Fruit fly (Drosophila melanogaster) whole organism, embryonic: ENCODE data around the gene CG12301.

Experiments used
- Bdp1 ChIP-seq: fragments of 200-800 bp; sonication (Bioruptor generic); optimal IDR thresholded peaks from 3 replicates; lab custom pipeline; 2016; ENCODE audit warnings: missing biosample characterization, missing genetic modification characterization
- CG11085 ChIP-seq: fragments of 200-800 bp; sonication (Bioruptor generic); IDR thresholded peaks from 2 replicates; pipeline ENCODE4 v1.3.6; 2022; ENCODE audit warnings: missing biosample characterization, missing genetic modification characterization
- CG11398 ChIP-seq: fragments of 200-800 bp; sonication (Bioruptor generic); optimal IDR thresholded peaks from 2 replicates; lab custom pipeline; 2016; ENCODE audit warnings: missing biosample characterization, missing genetic modification characterization
- CG17385 ChIP-seq: fragments of 200-800 bp; sonication (Bioruptor generic); optimal IDR thresholded peaks from 3 replicates; lab custom pipeline; 2018; ENCODE audit warnings: missing biosample characterization, mild to moderate bottlenecking, missing genetic modification characterization
- CG1832 ChIP-seq: fragments of 200-800 bp; sonication (Bioruptor generic); optimal IDR thresholded peaks from 2 replicates; lab custom pipeline; 2017; ENCODE audit warnings: missing biosample characterization, mild to moderate bottlenecking, missing genetic modification characterization, inconsistent platforms
- CG2199 ChIP-seq: fragments of 200-800 bp; sonication (Bioruptor generic); IDR thresholded peaks from 3 replicates; pipeline ENCODE4 v1.3.6; 2022; ENCODE audit warnings: missing biosample characterization, missing genetic modification characterization
- CG31441 ChIP-seq: fragments of 200-800 bp; sonication (Bioruptor generic); IDR thresholded peaks from 2 replicates; pipeline ENCODE4 v1.3.6; 2022; ENCODE audit warnings: missing biosample characterization, missing genetic modification characterization
- CG6689 ChIP-seq: fragments of 200-800 bp; sonication (Bioruptor generic); IDR thresholded peaks from 2 replicates; pipeline ENCODE4 v1.3.6; 2022; ENCODE audit warnings: missing biosample characterization, missing genetic modification characterization
- CG7745 ChIP-seq: fragments of 200-800 bp; sonication (Bioruptor generic); optimal IDR thresholded peaks from 2 replicates; lab custom pipeline; 2018; ENCODE audit warnings: missing biosample characterization, mild to moderate bottlenecking, missing genetic modification characterization, moderate library complexity
- CG8290 ChIP-seq, 3 experiments: fragments of 200-800 bp; sonication (Bioruptor generic); optimal IDR thresholded peaks; 2 replicates each; lab custom pipeline; 2016 to 2019; ENCODE audit warnings: missing biosample characterization in 3 of 3, missing genetic modification characterization in 3 of 3, mild to moderate bottlenecking in 2 of 3, moderate library complexity in 1 of 3
- GATAe ChIP-seq: fragments of 200-800 bp; sonication (Bioruptor generic); conservative IDR thresholded peaks from 2 replicates; pipeline ENCODE4 v1.3.6; 2022; ENCODE audit warnings: missing biosample characterization, missing genetic modification characterization
- HLH3B ChIP-seq: fragments of 200-800 bp; sonication (Bioruptor generic); IDR thresholded peaks from 2 replicates; pipeline ENCODE4 v1.3.6; 2022; ENCODE audit warnings: missing biosample characterization, missing genetic modification characterization
- HLH4C ChIP-seq: fragments of 200-800 bp; sonication (Bioruptor generic); IDR thresholded peaks from 3 replicates; pipeline ENCODE4 v1.3.6; 2022; ENCODE audit warnings: missing biosample characterization, missing genetic modification characterization; ENCODE audit not compliant: partially characterized antibody
- HLHmδ ChIP-seq: fragments of 200-800 bp; sonication (Bioruptor generic); optimal IDR thresholded peaks from 2 replicates; lab custom pipeline; 2018; ENCODE audit warnings: missing biosample characterization, mild to moderate bottlenecking, missing genetic modification characterization, moderate library complexity
- Hr78 ChIP-seq, 2 experiments: fragments of 200-800 bp in 1 of 2; fragments of >200 bp in 1 of 2; sonication (Bioruptor generic) in 1 of 2; optimal IDR thresholded peaks; 2 replicates each; lab custom pipeline; 2017 to 2019; ENCODE audit warnings: missing biosample characterization in 2 of 2, missing genetic modification characterization in 2 of 2, mild to moderate bottlenecking in 1 of 2, moderate library complexity in 1 of 2
- Jarid2 ChIP-seq: fragments of 200-800 bp; sonication (Bioruptor generic); optimal IDR thresholded peaks from 3 replicates; lab custom pipeline; 2017; ENCODE audit warnings: mild to moderate bottlenecking, missing biosample characterization, missing genetic modification reagents, missing genetic modification characterization
- MTF-1 ChIP-seq: fragments of 200-800 bp; sonication (Bioruptor generic); optimal IDR thresholded peaks from 2 replicates; lab custom pipeline; 2018; ENCODE audit warnings: missing biosample characterization, mild to moderate bottlenecking, missing genetic modification characterization, borderline replicate concordance
- NK7.1 ChIP-seq: fragments of 200-800 bp; sonication (Bioruptor generic); optimal IDR thresholded peaks from 3 replicates; lab custom pipeline; 2016; ENCODE audit warnings: missing biosample characterization, missing genetic modification characterization
- Neu2 ChIP-seq: fragments of 200-800 bp; sonication (Bioruptor generic); optimal IDR thresholded peaks from 3 replicates; lab custom pipeline; 2016; ENCODE audit warnings: missing biosample characterization, missing genetic modification characterization, borderline replicate concordance
- Nf-YB ChIP-seq: fragments of 200-800 bp; sonication (Bioruptor generic); optimal IDR thresholded peaks from 3 replicates; lab custom pipeline; 2019; ENCODE audit warnings: missing biosample characterization, mild to moderate bottlenecking, missing genetic modification characterization, moderate library complexity
- Poxn ChIP-seq: fragments of 200-800 bp; sonication (Bioruptor generic); IDR thresholded peaks from 2 replicates; pipeline ENCODE4 v1.3.6; 2022; ENCODE audit warnings: missing biosample characterization, missing genetic modification characterization
- Scr ChIP-seq: fragments of 200-800 bp; sonication (Bioruptor generic); IDR thresholded peaks from 2 replicates; pipeline ENCODE4 v1.3.6; 2022; ENCODE audit warnings: missing biosample characterization, missing genetic modification characterization; ENCODE audit not compliant: partially characterized antibody
- Side ChIP-seq: fragments of 200-800 bp; sonication (Bioruptor generic); optimal IDR thresholded peaks from 2 replicates; lab custom pipeline; 2016; ENCODE audit warnings: missing biosample characterization, missing genetic modification characterization
- Sry-δ ChIP-seq: fragments of 200-800 bp; sonication (Bioruptor generic); optimal IDR thresholded peaks from 2 replicates; lab custom pipeline; 2016; ENCODE audit warnings: missing biosample characterization, missing genetic modification characterization
- Trl ChIP-seq, 3 experiments: fragments of >200 bp in 2 of 3; fragments of 200-800 bp in 1 of 3; sonication (Bioruptor generic) in 1 of 3; optimal IDR thresholded peaks; 2 replicates in 1 of 3; 3 replicates in 2 of 3; lab custom pipeline; 2016 to 2017; ENCODE audit warnings: missing biosample characterization in 1 of 3, missing genetic modification characterization in 1 of 3
- ara ChIP-seq: fragments of 200-800 bp; sonication (Bioruptor generic); IDR thresholded peaks from 2 replicates; pipeline ENCODE4 v1.3.6; 2022; ENCODE audit warnings: missing biosample characterization, missing genetic modification characterization
- chinmo ChIP-seq: fragments of 200-800 bp; sonication (Bioruptor generic); IDR thresholded peaks from 4 replicates; pipeline ENCODE4 v1.3.6; 2022; ENCODE audit warnings: missing biosample characterization, missing genetic modification characterization; ENCODE audit not compliant: partially characterized antibody
- chm ChIP-seq: fragments of 200-800 bp; sonication (Bioruptor generic); IDR thresholded peaks from 2 replicates; pipeline ENCODE4 v1.3.6; 2022; ENCODE audit warnings: missing biosample characterization, missing genetic modification characterization
- ci ChIP-seq: fragments of 200-800 bp; sonication (Bioruptor generic); IDR thresholded peaks from 3 replicates; pipeline ENCODE4 v1.3.6; 2022; ENCODE audit warnings: missing biosample characterization, missing genetic modification characterization
- dimm ChIP-seq: fragments of 200-800 bp; sonication (Bioruptor generic); IDR thresholded peaks from 2 replicates; pipeline ENCODE4 v1.3.6; 2022; ENCODE audit warnings: missing biosample characterization, missing genetic modification characterization
- dmrt11E ChIP-seq: fragments of 200-800 bp; sonication (Bioruptor generic); optimal IDR thresholded peaks from 3 replicates; lab custom pipeline; 2018; ENCODE audit warnings: missing biosample characterization, mild to moderate bottlenecking, missing genetic modification characterization, moderate library complexity
- eve ChIP-seq, 2 experiments: fragments of >200 bp; optimal IDR thresholded peaks; 2 replicates each; lab custom pipeline; 2017; ENCODE audit warnings: missing biosample characterization in 2 of 2, missing genetic modification characterization in 2 of 2
- fd102C ChIP-seq: fragments of 200-800 bp; sonication (Bioruptor generic); optimal IDR thresholded peaks from 2 replicates; lab custom pipeline; 2018; ENCODE audit warnings: missing biosample characterization, mild to moderate bottlenecking, missing genetic modification characterization, moderate library complexity
- hbn ChIP-seq: fragments of 200-800 bp; sonication (Bioruptor generic); IDR thresholded peaks from 2 replicates; pipeline ENCODE4 v1.3.6; 2022; ENCODE audit warnings: missing biosample characterization, missing genetic modification characterization; ENCODE audit not compliant: partially characterized antibody
- her ChIP-seq: fragments of 200-800 bp; sonication (Bioruptor generic); optimal IDR thresholded peaks from 2 replicates; lab custom pipeline; 2016; ENCODE audit warnings: missing biosample characterization, missing genetic modification characterization
- hkb ChIP-seq, 2 experiments: fragments of 200-800 bp in 1 of 2; fragments of >200 bp in 1 of 2; sonication (Bioruptor generic) in 1 of 2; IDR thresholded peaks in 1 of 2; optimal IDR thresholded peaks in 1 of 2; 2 replicates each; pipeline versions ENCODE4 v1.3.6 to Lab custom; 2017 to 2022; ENCODE audit warnings: missing biosample characterization in 1 of 2, missing genetic modification characterization in 1 of 2
- hth ChIP-seq: fragments of >200 bp; optimal IDR thresholded peaks from 2 replicates; lab custom pipeline; 2017; ENCODE audit warnings: inconsistent platforms
- ken ChIP-seq: fragments of 200-800 bp; sonication (Bioruptor generic); IDR thresholded peaks from 3 replicates; pipeline ENCODE4 v1.3.6; 2022; ENCODE audit warnings: missing biosample characterization, missing genetic modification characterization
- otp ChIP-seq: fragments of 200-800 bp; sonication (Bioruptor generic); IDR thresholded peaks from 3 replicates; pipeline ENCODE4, ENCODE4 v1.3.6; 2022; ENCODE audit warnings: missing biosample characterization, missing genetic modification characterization
- p53 ChIP-seq: fragments of 200-800 bp; sonication (Bioruptor generic); optimal IDR thresholded peaks from 2 replicates; lab custom pipeline; 2016; ENCODE audit warnings: missing biosample characterization, missing genetic modification characterization
- scrt ChIP-seq: fragments of 200-800 bp; sonication (Bioruptor generic); optimal IDR thresholded peaks from 2 replicates; lab custom pipeline; 2018; ENCODE audit warnings: missing biosample characterization, mild to moderate bottlenecking, missing genetic modification characterization, moderate library complexity
- sens-2 ChIP-seq: fragments of 200-800 bp; sonication (Bioruptor generic); IDR thresholded peaks from 2 replicates; pipeline ENCODE4 v1.3.6; 2022; ENCODE audit warnings: missing biosample characterization, missing genetic modification characterization
- sob ChIP-seq: fragments of 200-800 bp; sonication (Bioruptor generic); IDR thresholded peaks from 2 replicates; pipeline ENCODE4 v1.3.6; 2022; ENCODE audit warnings: missing biosample characterization, missing genetic modification characterization
- stc ChIP-seq: fragments of 200-800 bp; sonication (Bioruptor generic); IDR thresholded peaks from 2 replicates; pipeline ENCODE4 v1.3.6; 2022; ENCODE audit warnings: missing biosample characterization, missing genetic modification characterization
- tap ChIP-seq: fragments of 200-800 bp; optimal IDR thresholded peaks from 3 replicates; lab custom pipeline; 2019; ENCODE audit warnings: missing biosample characterization, mild to moderate bottlenecking, missing genetic modification characterization, moderate library complexity
- tna ChIP-seq: fragments of 200-800 bp; sonication (Bioruptor generic); IDR thresholded peaks from 2 replicates; pipeline ENCODE4 v1.3.6; 2022; ENCODE audit warnings: missing biosample characterization, missing genetic modification characterization; ENCODE audit not compliant: partially characterized antibody
- trh ChIP-seq: fragments of 200-800 bp; sonication (Bioruptor generic); optimal IDR thresholded peaks from 2 replicates; lab custom pipeline; 2016; ENCODE audit warnings: missing biosample characterization, missing genetic modification characterization
- ttk ChIP-seq: fragments of 200-800 bp; sonication (Bioruptor generic); IDR thresholded peaks from 2 replicates; pipeline ENCODE4 v2.1.2; 2022; ENCODE audit warnings: missing biosample characterization, missing genetic modification characterization
- twi ChIP-seq: fragments of 200-800 bp; optimal IDR thresholded peaks from 2 replicates; lab custom pipeline; 2019; ENCODE audit warnings: missing biosample characterization, mild to moderate bottlenecking, missing genetic modification characterization, moderate library complexity
- yki ChIP-seq: fragments of >200 bp; optimal IDR thresholded peaks from 3 replicates; lab custom pipeline; 2018

Gene CG12301

dm6 chr3L:15535228-15535598 lies 45.4 kb upstream of the CG12301 start, which contains the start of gene CrebA (continued):
- TF ChIP-seq Sry-δ (GFP tag; lab: Kevin White, UChicago) = no peak
- TF ChIP-seq Jarid2 (GFP tag; lab: Kevin White, UChicago) = peak; percentile 81
- TF ChIP-seq trh (GFP tag; lab: Kevin White, UChicago) = no peak
- peak; percentile 13 for TF ChIP-seq MTF-1 (GFP tag; lab: Kevin White, UChicago)
- TF ChIP-seq Hr78 (GFP tag; optimal IDR thresholded peaks at IDR 0.05; lab: Kevin White, UChicago) = no peak
- peak; percentile 13; the same call in 1 of the 2 replicates for TF ChIP-seq HLH3B (GFP tag; lab: Robert Waterston, UW)
- TF ChIP-seq hbn (GFP tag; lab: Robert Waterston, UW) = 0 out of 2 replicates have a peak, but pooled peaks have one; percentile 20
- peak; percentile 34; the same call in 1 of the 2 replicates for TF ChIP-seq stc (GFP tag; lab: Robert Waterston, UW)
- peak; percentile 93 for TF ChIP-seq CG2199 (GFP tag; lab: Robert Waterston, UW)
- no peak for TF ChIP-seq NK7.1 (GFP tag; lab: Kevin White, UChicago)
- no peak for TF ChIP-seq Poxn
- TF ChIP-seq GATAe (GFP tag; lab: Robert Waterston, UW) = no peak
- no peak for TF ChIP-seq ara (GFP tag; lab: Robert Waterston, UW)
- TF ChIP-seq HLH4C (GFP tag; lab: Robert Waterston, UW) = no peak
- TF ChIP-seq sob (GFP tag; lab: Robert Waterston, UW) = no peak
- TF ChIP-seq tap = no peak
- TF ChIP-seq chm = peak; percentile 70; the same call in 1 of the 2 replicates
- no peak for TF ChIP-seq CG8290 (GFP tag; optimal IDR thresholded peaks at IDR 0.05; lab: Kevin White, UChicago)
- peak in 1 of 2 experiments; percentile 20 for TF ChIP-seq CG8290 (tag; optimal IDR thresholded peaks at IDR 0.05; lab: Kevin White, UChicago)
- TF ChIP-seq Scr (GFP tag; lab: Robert Waterston, UW) = peak; percentile 21; the same call in 1 of the 2 replicates
- TF ChIP-seq chinmo (GFP tag; lab: Robert Waterston, UW) = peak; percentile 76; the same call in 1 of the 4 replicates
- TF ChIP-seq yki (lab: Kevin White, UChicago) = peak; percentile 70
- TF ChIP-seq p53 = no peak
- peak; percentile 40 for TF ChIP-seq HLHmδ (GFP tag; lab: Kevin White, UChicago)
- peak; percentile 36; the same call in 1 of the 3 replicates for TF ChIP-seq ci
- no peak for TF ChIP-seq eve (GFP tag; optimal IDR thresholded peaks at IDR 0.05; lab: Kevin White, UChicago)
- TF ChIP-seq hth (lab: Kevin White, UChicago) = no peak
- peak; percentile 4 for TF ChIP-seq CG7745 (tag; lab: Kevin White, UChicago)
- TF ChIP-seq CG11398 (GFP tag; lab: Kevin White, UChicago) = no peak
- TF ChIP-seq CG31441 (GFP tag; lab: Robert Waterston, UW) = 0 out of 2 replicates have a peak, but pooled peaks have one; percentile 6
- no peak for TF ChIP-seq otp (GFP tag; lab: Robert Waterston, UW)
- peak; percentile 83 for TF ChIP-seq CG1832 (GFP tag; lab: Kevin White, UChicago)
- no peak for TF ChIP-seq CG17385 (GFP tag; lab: Kevin White, UChicago)
- no peak for TF ChIP-seq CG11085 (GFP tag; lab: Robert Waterston, UW)
- no peak for TF ChIP-seq hkb (optimal IDR thresholded peaks at IDR 0.05; lab: Kevin White, UChicago)
- TF ChIP-seq hkb (GFP tag; IDR thresholded peaks at IDR 0.05; lab: Robert Waterston, UW) = no peak
- no peak for TF ChIP-seq dimm
- TF ChIP-seq Trl (optimal IDR thresholded peaks at IDR 0.05; lab: Kevin White, UChicago) = peak; percentile 94 to 95
- no peak for TF ChIP-seq Trl (GFP tag; optimal IDR thresholded peaks at IDR 0.05; lab: Kevin White, UChicago)
- TF ChIP-seq dmrt11E (tag; lab: Kevin White, UChicago) = no peak

- TF ChIP-seq tna (no peak), twi (tag; lab: Kevin White, UChicago) (no peak), Side (GFP tag; lab: Kevin White, UChicago) (no peak), scrt (peak; percentile 95), Neu2 (no peak), ken (GFP tag; lab: Robert Waterston, UW) (no peak), Bdp1 (GFP tag; lab: Kevin White, UChicago) (no peak), Nf-YB (peak; percentile 47), her (no peak), Sry-δ (GFP tag; lab: Kevin White, UChicago) (no peak), ttk (no peak), fd102C (GFP tag; lab: Kevin White, UChicago) (no peak), sens-2 (GFP tag; lab: Robert Waterston, UW) (no peak), CG6689 (GFP tag; lab: Robert Waterston, UW) (no peak)
These were observed 44.8 kb upstream of the CG12301 start for dm6 chr3L:15535800-15536225.
